Worm (Caenorhabditis elegans): ENCODE data around the gene twk-13.
A peak's percentile ranks its signal among the peaks of the same experiment; 100 is the strongest.

twk-13 gene

ce11 chrV:12291587-12291986 lies 46.2 kb downstream of the twk-13 start, which contains the start of the genes srpa-68 and srh-16 (continued):
- TF ChIP-seq B0019.2 (GFP tag; conservative IDR thresholded peaks at IDR 0.05): no peak
- TF ChIP-seq snpc-1.3 (tag; optimal IDR thresholded peaks at IDR 0.05; ENCODE audit: insufficient read depth): peak; percentile 65
- TF ChIP-seq ztf-6 (GFP tag; IDR thresholded peaks at IDR 0.05): no peak
- TF ChIP-seq nhr-90 (tag; optimal IDR thresholded peaks at IDR 0.05): peak; percentile 12
- TF ChIP-seq aptf-3 (GFP tag; IDR thresholded peaks at IDR 0.05): no peak
- TF ChIP-seq F39B2.1 (GFP tag; IDR thresholded peaks at IDR 0.05): 0 out of 2 replicates have a peak, but pooled peaks have one; percentile 78
- peak; percentile 58 for TF ChIP-seq madf-10 (tag; optimal IDR thresholded peaks at IDR 0.05)
- no peak for TF ChIP-seq bed-1 (GFP tag; IDR thresholded peaks at IDR 0.05)
- TF ChIP-seq gei-17 (GFP tag; optimal IDR thresholded peaks at IDR 0.05): peak; percentile 35
- TF ChIP-seq lir-1 (GFP tag; conservative IDR thresholded peaks at IDR 0.05): 0 out of 2 replicates have a peak, but pooled peaks have one; percentile 41
- TF ChIP-seq dpl-1 (GFP tag; optimal IDR thresholded peaks at IDR 0.05): peak; percentile 90
- no peak for TF ChIP-seq sptf-2 (GFP tag; optimal IDR thresholded peaks at IDR 0.05)
- no peak for TF ChIP-seq F57A8.1 (GFP tag; optimal IDR thresholded peaks at IDR 0.05)
- no peak for TF ChIP-seq Y95B8A.8 (GFP tag; IDR thresholded peaks at IDR 0.05)
- peak; percentile 87 for TF ChIP-seq hmg-20 (GFP tag; IDR thresholded peaks at IDR 0.05)
- TF ChIP-seq rec-8 (tag; optimal IDR thresholded peaks at IDR 0.05): peak in 1 of 2 experiments; percentile 30
- no peak for TF ChIP-seq F57C9.4 (tag; optimal IDR thresholded peaks at IDR 0.05)
- peak; percentile 74; the same call in 1 of the 2 replicates for TF ChIP-seq K11D2.4 (GFP tag; IDR thresholded peaks at IDR 0.05)
- TF ChIP-seq rpc-1 (optimal IDR thresholded peaks at IDR 0.05): no peak
- no peak for TF ChIP-seq rpc-1 (tag; optimal IDR thresholded peaks at IDR 0.05)
- TF ChIP-seq hsf-1 (GFP tag; IDR thresholded peaks at IDR 0.05): no peak
- TF ChIP-seq snpc-1.1 (tag; optimal IDR thresholded peaks at IDR 0.05; ENCODE audit: insufficient read depth): peak; percentile 52
- TF ChIP-seq xnd-1 (tag; optimal IDR thresholded peaks at IDR 0.05): peak; percentile 59
- TF ChIP-seq dpff-1 (tag; optimal IDR thresholded peaks at IDR 0.05): no peak
- TF ChIP-seq egrh-3 (GFP tag; IDR thresholded peaks at IDR 0.05): 0 out of 2 replicates have a peak, but pooled peaks have one; percentile 31
- no peak; the same call in 1 of the 2 replicates for TF ChIP-seq madf-8 (GFP tag; conservative IDR thresholded peaks at IDR 0.05)
- no peak for TF ChIP-seq sea-2 (GFP tag; IDR thresholded peaks at IDR 0.05)
- no peak for TF ChIP-seq F52B5.7 (tag; optimal IDR thresholded peaks at IDR 0.05)
- TF ChIP-seq nhr-120 (GFP tag; IDR thresholded peaks at IDR 0.05): no peak
- peak; percentile 23 for TF ChIP-seq unc-130 (GFP tag; optimal IDR thresholded peaks at IDR 0.05)

ce11 chrV:12288577-12288976 lies 49.2 kb downstream of the twk-13 start, which contains the start of gene rskd-1:
TSS of gene rskd-1 (minus strand) at chrV:12288615.
- TF ChIP-seq madf-8 (GFP tag; conservative IDR thresholded peaks at IDR 0.05): no peak
- TF ChIP-seq cebp-1 (GFP tag; IDR thresholded peaks at IDR 0.05): peak; percentile 67; the same call in 1 of the 2 replicates
- TF ChIP-seq cebp-1 (tag; optimal IDR thresholded peaks at IDR 0.05): peak; percentile 74
- peak; percentile 35 for TF ChIP-seq snpc-3.4 (tag; optimal IDR thresholded peaks at IDR 0.05)
- no peak for TF ChIP-seq ztf-26 (tag; optimal IDR thresholded peaks at IDR 0.05)
- peak; percentile 4 for TF ChIP-seq ztf-18 (tag; optimal IDR thresholded peaks at IDR 0.05)
- no peak for TF ChIP-seq pbrm-1 (GFP tag; IDR thresholded peaks at IDR 0.05)
- no peak for TF ChIP-seq Y79H2A.3 (GFP tag; conservative IDR thresholded peaks at IDR 0.05)
- TF ChIP-seq hmg-1.2 (GFP tag; IDR thresholded peaks at IDR 0.05): peak; percentile 41; the same call in 1 of the 2 replicates
- no peak for TF ChIP-seq zfh-2 (GFP tag; conservative IDR thresholded peaks at IDR 0.05)
